Worm (Caenorhabditis elegans): ENCODE data around the gene Y57A10A.31.
A peak's percentile ranks its signal among the peaks of the same experiment; 100 is the strongest.
"Not testable (repeated sequence)": the region's sequence is repeated elsewhere in the genome, so short reads cannot be mapped to it uniquely, and the experiment has no call there.

The Y57A10A.31 gene

DNA sequence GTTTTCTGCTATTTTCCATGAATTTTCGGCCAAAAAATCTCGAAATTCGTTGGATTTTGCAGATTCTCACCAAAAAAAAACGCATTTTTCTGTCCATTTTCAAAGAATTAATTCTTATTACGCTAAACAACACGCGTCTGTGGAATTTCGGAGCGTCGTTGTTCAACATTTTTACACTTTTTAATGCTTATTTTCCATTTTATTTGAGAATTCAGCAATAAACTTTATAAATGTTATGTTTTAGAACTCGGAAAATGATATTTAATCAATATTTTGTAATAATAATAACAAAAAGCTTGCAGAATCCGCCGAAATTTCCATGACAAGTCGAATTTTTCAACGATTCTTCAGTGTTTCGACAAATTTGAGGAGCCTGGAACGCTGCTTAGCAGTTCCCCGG lies 8.8 kb upstream of the Y57A10A.31 start, which contains the start of gene ife-5:
Gene ife-5 (plus strand): TSS at position 301 of the 400 bp plus-strand sequence.
- TF ChIP-seq klf-2 (GFP tag; conservative IDR thresholded peaks at IDR 0.05), result no peak
- TF ChIP-seq cog-1 (tag; optimal IDR thresholded peaks at IDR 0.05), result no peak
- TF ChIP-seq ztf-23 (GFP tag; IDR thresholded peaks at IDR 0.05), result no peak
- TF ChIP-seq tab-1 (GFP tag; IDR thresholded peaks at IDR 0.05), result no peak
- TF ChIP-seq ztf-29 (GFP tag; IDR thresholded peaks at IDR 0.05), result no peak
- TF ChIP-seq T22C8.4 (GFP tag; IDR thresholded peaks at IDR 0.05), result no peak
- no peak for TF ChIP-seq flt-1 (GFP tag; IDR thresholded peaks at IDR 0.05)
- TF ChIP-seq ref-1 (GFP tag; conservative IDR thresholded peaks at IDR 0.05), result no peak
- TF ChIP-seq med-1 (GFP tag; optimal IDR thresholded peaks at IDR 0.05; ENCODE audit: insufficient read depth), result no peak

DNA sequence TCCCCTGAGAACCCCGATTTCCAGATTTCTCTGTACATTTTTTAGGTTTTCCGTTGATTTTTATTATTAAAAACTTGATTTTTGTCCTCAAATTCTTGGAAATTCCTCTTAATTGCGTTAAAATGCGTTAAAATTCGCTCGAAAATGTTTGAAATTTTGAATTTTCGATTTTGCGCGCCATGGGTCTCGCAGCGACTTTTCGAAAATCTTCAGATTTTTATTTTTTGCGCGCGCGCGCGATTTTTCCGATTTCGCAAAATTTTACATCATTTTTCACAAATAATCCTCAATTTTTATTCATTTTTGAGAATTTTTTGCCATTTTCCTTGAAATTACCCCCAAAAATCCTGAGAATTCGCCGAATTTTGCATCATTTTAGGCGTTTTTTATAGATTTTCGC lies 5.1 kb upstream of the Y57A10A.31 start:
- no peak for TF ChIP-seq tab-1 (GFP tag; IDR thresholded peaks at IDR 0.05)
- no peak for TF ChIP-seq med-1 (GFP tag; optimal IDR thresholded peaks at IDR 0.05; ENCODE audit: insufficient read depth)
- no peak for TF ChIP-seq T22C8.4 (GFP tag; IDR thresholded peaks at IDR 0.05)
- no peak for TF ChIP-seq klf-2 (GFP tag; conservative IDR thresholded peaks at IDR 0.05)
- no peak for TF ChIP-seq ztf-23 (GFP tag; IDR thresholded peaks at IDR 0.05)

DNA sequence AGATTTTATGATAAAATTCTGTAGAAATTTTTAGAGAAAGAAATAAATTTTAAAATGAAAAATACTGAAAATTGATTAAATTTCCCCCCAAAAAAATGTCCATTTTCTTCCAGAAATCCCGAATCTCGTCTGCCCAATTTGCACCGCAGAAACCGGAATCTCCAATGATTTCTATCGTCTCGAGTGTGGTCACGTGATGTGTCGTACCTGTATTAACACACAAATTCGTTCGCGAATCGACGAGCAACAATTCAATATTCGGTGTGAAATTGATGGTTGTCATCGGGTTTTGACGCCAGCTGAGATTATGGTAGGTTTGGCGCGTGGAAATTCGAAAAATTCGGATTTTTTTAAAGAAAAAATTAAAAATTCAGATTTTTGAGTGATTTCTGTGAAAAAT lies 7.4 kb downstream of the Y57A10A.31 start:
- no peak for TF ChIP-seq cog-1 (tag; optimal IDR thresholded peaks at IDR 0.05)
- TF ChIP-seq ztf-23 (GFP tag; IDR thresholded peaks at IDR 0.05), result no peak
- no peak for TF ChIP-seq ref-1 (GFP tag; conservative IDR thresholded peaks at IDR 0.05)
- TF ChIP-seq klf-2 (GFP tag; conservative IDR thresholded peaks at IDR 0.05), result no peak
- TF ChIP-seq flt-1 (GFP tag; IDR thresholded peaks at IDR 0.05), result no peak
- TF ChIP-seq med-1 (GFP tag; optimal IDR thresholded peaks at IDR 0.05; ENCODE audit: insufficient read depth), result no peak
- no peak for TF ChIP-seq ztf-29 (GFP tag; IDR thresholded peaks at IDR 0.05)
- no peak for TF ChIP-seq tab-1 (GFP tag; IDR thresholded peaks at IDR 0.05)
- TF ChIP-seq T22C8.4 (GFP tag; IDR thresholded peaks at IDR 0.05), result no peak

DNA sequence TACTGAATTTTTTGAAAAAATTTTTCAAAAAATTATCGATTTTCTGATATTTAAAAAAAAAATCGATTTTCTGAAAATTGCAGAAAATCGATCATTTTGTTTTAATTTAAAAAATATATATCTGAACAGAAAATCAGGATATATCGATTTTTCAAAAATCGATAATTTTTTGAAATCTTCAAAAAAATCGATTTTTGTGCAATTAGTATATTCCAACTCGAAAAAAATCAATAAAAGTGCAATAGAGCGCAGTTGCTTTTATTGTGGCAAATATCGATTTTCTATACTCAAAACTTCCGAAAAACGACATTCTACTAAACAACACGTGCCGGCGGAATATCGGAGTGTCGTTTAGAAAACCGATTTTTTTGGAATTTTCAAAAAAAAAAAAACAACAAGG lies 11.5 kb downstream of the Y57A10A.31 start:
- no peak for TF ChIP-seq cog-1 (tag; optimal IDR thresholded peaks at IDR 0.05)
- TF ChIP-seq T22C8.4 (GFP tag; IDR thresholded peaks at IDR 0.05), result peak; percentile 84

DNA sequence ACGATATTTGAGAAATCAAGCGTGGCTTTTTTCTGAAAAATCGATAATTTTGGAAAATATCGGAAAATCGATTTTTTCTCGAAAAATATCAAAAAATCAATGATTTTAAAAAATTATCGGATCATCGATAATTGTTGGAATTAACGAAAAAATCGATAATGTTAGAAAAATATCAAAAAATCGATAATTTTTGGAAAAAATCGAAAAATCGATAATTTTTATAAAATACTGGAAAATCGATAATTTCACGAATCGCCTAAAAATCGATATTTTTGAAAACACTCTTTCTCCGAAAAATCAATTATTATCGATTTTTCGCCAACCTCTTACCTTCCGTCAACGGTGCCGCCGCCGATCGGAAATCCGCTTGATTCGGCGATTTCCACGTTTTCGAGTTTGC lies 12.0 kb downstream of the Y57A10A.31 start:
- TF ChIP-seq T22C8.4 (GFP tag; IDR thresholded peaks at IDR 0.05), result peak; percentile 95
- TF ChIP-seq klf-2 (GFP tag; conservative IDR thresholded peaks at IDR 0.05), result no peak

DNA sequence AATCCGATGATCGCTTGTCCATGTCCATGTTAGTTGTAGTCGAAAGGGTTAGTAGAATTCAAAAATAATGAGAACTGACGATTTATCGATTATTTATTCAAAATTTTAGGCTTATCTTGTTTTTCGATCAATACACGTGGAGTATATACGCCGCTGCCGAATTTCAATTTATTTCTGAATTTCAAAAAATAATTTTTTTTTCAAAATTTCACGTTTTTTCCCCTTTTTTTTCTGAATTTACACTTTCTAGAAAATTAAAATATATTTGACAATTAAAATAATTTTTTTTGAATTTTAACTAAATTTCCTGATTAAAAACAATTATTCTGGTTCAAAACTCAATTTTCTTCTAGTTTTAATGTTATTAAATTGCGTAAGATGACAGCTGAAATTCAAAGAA lies 13.2 kb downstream of the Y57A10A.31 start, which contains the start of gene C50E10.1:
Gene C50E10.1 (minus strand): TSS at position 101 of the 400 bp plus-strand sequence.
- TF ChIP-seq ztf-23 (GFP tag; IDR thresholded peaks at IDR 0.05) (no peak), flt-1 (GFP tag; IDR thresholded peaks at IDR 0.05) (no peak), med-1 (GFP tag; optimal IDR thresholded peaks at IDR 0.05; ENCODE audit: insufficient read depth) (no peak), tab-1 (GFP tag; IDR thresholded peaks at IDR 0.05) (no peak), T22C8.4 (GFP tag; IDR thresholded peaks at IDR 0.05) (no peak), ztf-29 (GFP tag; IDR thresholded peaks at IDR 0.05) (no peak), ref-1 (GFP tag; conservative IDR thresholded peaks at IDR 0.05) (no peak), klf-2 (GFP tag; conservative IDR thresholded peaks at IDR 0.05) (no peak), cog-1 (tag; optimal IDR thresholded peaks at IDR 0.05) (no peak)

DNA sequence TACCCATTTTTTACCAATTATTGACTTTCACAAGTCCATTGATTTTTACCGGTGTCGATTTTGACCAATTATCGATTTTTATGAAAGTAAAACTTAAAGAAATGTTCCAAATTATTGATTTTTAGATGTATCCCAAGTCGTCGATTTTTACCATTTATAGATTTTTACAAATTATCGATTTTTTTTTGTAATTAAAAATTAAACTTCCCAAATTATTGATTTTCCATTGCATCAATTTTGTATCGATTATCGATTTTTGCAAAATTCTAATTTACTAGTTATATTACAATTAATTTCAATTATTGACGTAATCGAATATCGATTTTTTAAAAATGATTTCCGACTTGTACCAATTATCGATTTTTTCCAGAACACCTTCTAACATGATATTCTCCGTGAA lies 14.0 kb downstream of the Y57A10A.31 start, which contains the start of gene sre-50:
Gene sre-50 (plus strand): TSS at position 384 of the 400 bp plus-strand sequence.
- TF ChIP-seq tab-1 (GFP tag; IDR thresholded peaks at IDR 0.05) (no peak), T22C8.4 (GFP tag; IDR thresholded peaks at IDR 0.05) (peak; percentile 67; the same call in 1 of the 2 replicates)

DNA sequence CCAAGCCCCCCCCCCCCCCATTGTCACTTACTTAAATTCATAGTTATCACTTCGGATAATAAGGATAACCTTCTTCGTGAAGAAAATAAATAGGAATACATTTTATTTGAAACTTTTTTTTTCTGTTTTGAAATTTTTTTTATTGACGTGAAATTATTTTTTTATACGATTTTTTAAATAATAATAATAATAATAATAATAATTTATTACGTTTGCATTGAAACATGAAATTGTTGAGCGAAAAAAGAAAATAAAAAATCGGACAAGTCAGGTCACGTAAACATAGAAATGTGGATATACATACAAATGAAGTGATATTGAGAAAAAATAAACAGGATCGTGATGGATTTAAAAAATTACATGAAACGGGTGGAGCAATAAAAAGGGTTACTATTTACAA lies 20.4 kb downstream of the Y57A10A.31 start, which contains the start of gene C50E10.2:
Gene C50E10.2 (minus strand): TSS at position 101 of the 400 bp plus-strand sequence.
- TF ChIP-seq med-1 (GFP tag; optimal IDR thresholded peaks at IDR 0.05; ENCODE audit: insufficient read depth) (no peak), cog-1 (tag; optimal IDR thresholded peaks at IDR 0.05) (no peak), tab-1 (GFP tag; IDR thresholded peaks at IDR 0.05) (no peak), klf-2 (GFP tag; conservative IDR thresholded peaks at IDR 0.05) (no peak)

DNA sequence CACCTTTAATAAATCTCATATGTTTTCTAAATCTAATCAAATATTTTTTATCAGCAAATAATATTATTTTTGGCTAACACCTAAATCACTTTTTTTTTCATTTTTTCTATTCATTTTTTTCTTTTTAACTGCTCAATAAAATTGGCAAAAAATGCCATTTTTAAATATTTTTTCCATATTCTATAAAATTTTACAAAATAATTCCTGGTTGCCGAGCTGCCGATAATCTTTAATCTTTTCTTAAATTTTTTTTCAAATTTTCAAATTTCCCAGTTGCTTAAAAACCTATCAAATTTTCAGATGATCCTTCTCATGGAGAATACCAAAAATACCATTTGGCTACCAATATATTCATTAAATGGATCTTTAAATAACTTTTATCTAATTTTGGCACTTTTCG lies 22.4 kb downstream of the Y57A10A.31 start, which contains the start of gene sre-51:
Gene sre-51 (plus strand): TSS at position 301 of the 400 bp plus-strand sequence.
- TF ChIP-seq cog-1 (tag; optimal IDR thresholded peaks at IDR 0.05) (no peak), ztf-23 (GFP tag; IDR thresholded peaks at IDR 0.05) (no peak), T22C8.4 (GFP tag; IDR thresholded peaks at IDR 0.05) (no peak), flt-1 (GFP tag; IDR thresholded peaks at IDR 0.05) (no peak), ref-1 (GFP tag; conservative IDR thresholded peaks at IDR 0.05) (no peak), klf-2 (GFP tag; conservative IDR thresholded peaks at IDR 0.05) (no peak), tab-1 (GFP tag; IDR thresholded peaks at IDR 0.05) (no peak), ztf-29 (GFP tag; IDR thresholded peaks at IDR 0.05) (no peak), med-1 (GFP tag; optimal IDR thresholded peaks at IDR 0.05; ENCODE audit: insufficient read depth) (no peak)

DNA sequence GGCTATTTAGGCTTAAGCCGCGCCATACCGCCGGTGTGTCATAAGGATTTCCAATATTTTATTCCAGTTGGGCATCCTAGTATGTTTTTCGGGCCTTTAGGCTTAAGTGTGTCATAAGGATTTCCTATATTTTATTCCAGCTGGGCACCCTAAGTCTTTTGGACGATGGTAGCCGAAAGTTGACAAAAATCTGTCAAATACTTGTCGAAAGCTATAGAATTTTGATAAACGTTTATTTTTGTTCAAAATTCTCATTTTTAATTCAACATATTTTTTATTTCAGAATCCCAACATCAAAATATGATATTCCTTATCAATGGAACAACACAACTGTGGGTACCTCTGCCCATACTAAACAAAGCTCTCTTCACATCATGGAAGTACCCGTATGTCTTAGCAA lies 29.4 kb downstream of the Y57A10A.31 start, which contains the start of gene sre-49:
Gene sre-49 (plus strand): TSS at position 301 of the 400 bp plus-strand sequence.
- TF ChIP-seq ref-1 (GFP tag; conservative IDR thresholded peaks at IDR 0.05); T22C8.4 (GFP tag; IDR thresholded peaks at IDR 0.05); ztf-29 (GFP tag; IDR thresholded peaks at IDR 0.05): not testable (repeated sequence)

DNA sequence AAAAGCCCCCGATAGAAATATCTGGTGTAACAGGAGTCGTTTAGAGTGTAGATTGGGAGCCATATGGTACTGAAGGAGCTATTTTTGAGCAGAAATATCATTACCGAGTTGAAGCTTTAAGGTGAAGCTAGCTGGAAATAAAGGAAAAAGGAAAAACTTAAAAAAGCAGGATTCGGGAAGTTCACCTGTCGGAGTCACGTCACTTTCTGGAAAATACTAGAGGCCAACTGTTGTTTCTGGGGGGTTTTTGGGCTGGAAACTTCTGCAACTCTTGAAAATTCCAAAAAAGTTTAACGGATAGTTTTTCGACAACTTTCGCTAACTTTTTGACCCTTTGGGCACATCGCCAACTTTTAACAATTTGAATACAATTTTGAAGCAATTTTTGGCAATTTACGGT lies 34.1 kb downstream of the Y57A10A.31 start, which contains the start of gene sre-53:
Gene sre-53 (minus strand): TSS at position 101 of the 400 bp plus-strand sequence.
- no peak for TF ChIP-seq ztf-29 (GFP tag; IDR thresholded peaks at IDR 0.05)
- TF ChIP-seq ztf-23 (GFP tag; IDR thresholded peaks at IDR 0.05), result no peak
- TF ChIP-seq klf-2 (GFP tag; conservative IDR thresholded peaks at IDR 0.05), result no peak
- TF ChIP-seq ref-1 (GFP tag; conservative IDR thresholded peaks at IDR 0.05), result no peak
- TF ChIP-seq med-1 (GFP tag; optimal IDR thresholded peaks at IDR 0.05; ENCODE audit: insufficient read depth), result no peak
- TF ChIP-seq cog-1 (tag; optimal IDR thresholded peaks at IDR 0.05), result no peak
- no peak for TF ChIP-seq flt-1 (GFP tag; IDR thresholded peaks at IDR 0.05)
- TF ChIP-seq T22C8.4 (GFP tag; IDR thresholded peaks at IDR 0.05), result no peak

Data from whole organism, midembryonic.